Worm (Caenorhabditis elegans) whole organism, young adult: ENCODE results near the gene C54C6.7.

Source experiments
- B0019.2 ChIP-seq: fragments of 200-800 bp; sonication (Bioruptor generic); conservative IDR thresholded peaks from 2 replicates; pipeline ENCODE4 v1.3.6; 2022; ENCODE audit warnings: missing genetic modification reagents, missing genetic modification characterization, missing compliant biosample characterization
- C06A6.2 ChIP-seq: fragments of 200-800 bp; sonication (Bioruptor generic); conservative IDR thresholded peaks from 2 replicates; pipeline ENCODE4 v1.3.6; 2022; ENCODE audit warnings: missing genetic modification characterization, missing compliant biosample characterization
- F23B12.7 ChIP-seq: sonication (generic microtip); optimal IDR thresholded peaks from 2 replicates; lab custom pipeline; 2017; ENCODE audit warnings: missing genetic modification characterization, mild to moderate bottlenecking, missing compliant biosample characterization, antibody characterized with exemption, moderate library complexity; ENCODE audit not compliant: insufficient read depth
- F33H1.4 ChIP-seq: fragments of 200-800 bp; sonication (Bioruptor generic); IDR thresholded peaks from 2 replicates; pipeline ENCODE4 v1.3.6; 2022; ENCODE audit warnings: missing genetic modification reagents, missing genetic modification characterization, missing compliant biosample characterization
- F39B2.1 ChIP-seq: fragments of 200-800 bp; sonication (Bioruptor generic); IDR thresholded peaks from 2 replicates; pipeline ENCODE4 v1.3.6; 2022; ENCODE audit warnings: missing genetic modification reagents, missing genetic modification characterization, missing compliant biosample characterization
- T26A5.8 ChIP-seq: sonication (generic microtip); optimal IDR thresholded peaks from 2 replicates; lab custom pipeline; 2016; ENCODE audit warnings: missing genetic modification characterization, missing compliant biosample characterization
- Y53F4B.3 ChIP-seq: fragments of 200-800 bp; sonication (Bioruptor generic); IDR thresholded peaks from 2 replicates; pipeline ENCODE4 v1.3.6; 2022; ENCODE audit warnings: missing genetic modification reagents, missing genetic modification characterization, missing compliant biosample characterization
- ZK185.1 ChIP-seq: sonication (generic microtip); optimal IDR thresholded peaks from 2 replicates; lab custom pipeline; 2016; ENCODE audit warnings: mild to moderate bottlenecking, missing genetic modification characterization, missing compliant biosample characterization; ENCODE audit not compliant: poor library complexity, severe bottlenecking
- aptf-3 ChIP-seq: fragments of 200-800 bp; sonication (Bioruptor generic); IDR thresholded peaks from 2 replicates; pipeline ENCODE4 v1.3.6; 2022; ENCODE audit warnings: missing genetic modification characterization, missing compliant biosample characterization
- atf-7 ChIP-seq: sonication (generic microtip); optimal IDR thresholded peaks from 2 replicates; lab custom pipeline; 2017; ENCODE audit warnings: mild to moderate bottlenecking, missing genetic modification characterization, missing compliant biosample characterization
- attf-5 ChIP-seq: fragments of 200-800 bp; sonication (Bioruptor generic); optimal IDR thresholded peaks from 2 replicates; lab custom pipeline; 2018; ENCODE audit warnings: mild to moderate bottlenecking, missing genetic modification characterization, missing compliant biosample characterization
- bed-1 ChIP-seq: fragments of 200-800 bp; sonication (Bioruptor generic); IDR thresholded peaks from 2 replicates; pipeline ENCODE4 v1.3.6; 2022; ENCODE audit warnings: missing genetic modification reagents, missing genetic modification characterization, missing compliant biosample characterization
- bed-2 ChIP-seq: fragments of 200-800 bp; sonication (Bioruptor generic); IDR thresholded peaks from 2 replicates; pipeline ENCODE4 v1.3.6; 2022; ENCODE audit warnings: missing genetic modification reagents, missing genetic modification characterization, missing compliant biosample characterization
- ceh-58 ChIP-seq: fragments of 200-800 bp; sonication (Bioruptor generic); IDR thresholded peaks from 2 replicates; pipeline ENCODE4 v1.3.6; 2022; ENCODE audit warnings: missing genetic modification characterization, missing compliant biosample characterization
- ceh-91 ChIP-seq: fragments of 200-800 bp; sonication (Bioruptor generic); IDR thresholded peaks from 2 replicates; pipeline ENCODE4 v1.3.6; 2022; ENCODE audit warnings: missing genetic modification reagents, missing genetic modification characterization, missing compliant biosample characterization
- dox-1 ChIP-seq: fragments of 200-800 bp; sonication (Bioruptor generic); IDR thresholded peaks from 2 replicates; pipeline ENCODE4 v1.3.6; 2022; ENCODE audit warnings: missing genetic modification reagents, missing genetic modification characterization, missing compliant biosample characterization
- dpl-1 ChIP-seq: fragments of 150-350 bp; optimal IDR thresholded peaks from 2 replicates; lab custom pipeline; 2014; ENCODE audit warnings: missing biosample characterization, missing genetic modification reagents, missing genetic modification characterization
- efl-1 ChIP-seq: fragments of 150-350 bp; optimal IDR thresholded peaks from 2 replicates; lab custom pipeline; 2014; ENCODE audit warnings: missing biosample characterization, missing genetic modification reagents, missing genetic modification characterization
- egrh-3 ChIP-seq: fragments of 200-800 bp; sonication (Bioruptor generic); IDR thresholded peaks from 2 replicates; pipeline ENCODE4 v1.3.6; 2022; ENCODE audit warnings: missing genetic modification reagents, missing genetic modification characterization, missing compliant biosample characterization
- ets-4 ChIP-seq: fragments of 200-800 bp; sonication (Bioruptor generic); optimal IDR thresholded peaks from 2 replicates; lab custom pipeline; 2018; ENCODE audit warnings: mild to moderate bottlenecking, missing genetic modification characterization, missing compliant biosample characterization
- hmg-1.2 ChIP-seq: fragments of 200-800 bp; sonication (Bioruptor generic); IDR thresholded peaks from 2 replicates; pipeline ENCODE4 v1.3.6; 2022; ENCODE audit warnings: missing genetic modification reagents, missing genetic modification characterization, missing compliant biosample characterization
- hsf-1 ChIP-seq: fragments of 200-800 bp; sonication (Bioruptor generic); IDR thresholded peaks from 2 replicates; pipeline ENCODE4 v1.3.6; 2022; ENCODE audit warnings: missing genetic modification reagents, missing genetic modification characterization, missing compliant biosample characterization
- lin-35 ChIP-seq, 3 experiments: fragments of 150-350 bp in 2 of 3; sonication (generic microtip) in 1 of 3; optimal IDR thresholded peaks; 2 replicates each; lab custom pipeline; 2014 to 2018; ENCODE audit warnings: missing biosample characterization in 3 of 3, missing genetic modification characterization in 3 of 3, missing genetic modification reagents in 3 of 3
- lin-40 ChIP-seq: sonication (generic microtip); optimal IDR thresholded peaks from 2 replicates; lab custom pipeline; 2016; ENCODE audit warnings: missing genetic modification characterization, mild to moderate bottlenecking, missing compliant biosample characterization, missing genotype, missing genetic modification reagents
- mcd-1 ChIP-seq: fragments of 200-800 bp; sonication (Bioruptor generic); IDR thresholded peaks from 2 replicates; pipeline ENCODE4 v1.3.6; 2022; ENCODE audit warnings: missing genetic modification reagents, missing genetic modification characterization, missing compliant biosample characterization
- mel-28 ChIP-seq: sonication (generic microtip); optimal IDR thresholded peaks from 2 replicates; lab custom pipeline; 2016; ENCODE audit warnings: borderline replicate concordance, mild to moderate bottlenecking, missing genetic modification characterization, missing compliant biosample characterization
- mes-4 ChIP-seq: sonication (generic microtip); optimal IDR thresholded peaks from 2 replicates; lab custom pipeline; 2016; ENCODE audit warnings: missing genotype, missing genetic modification characterization, missing compliant biosample characterization
- nhr-80 ChIP-seq: sonication (generic microtip); optimal IDR thresholded peaks from 2 replicates; lab custom pipeline; 2016; ENCODE audit warnings: missing genetic modification characterization, missing compliant biosample characterization
- pha-4 ChIP-seq: fragments of 150-350 bp; sonication (generic microtip); optimal IDR thresholded peaks from 2 replicates; lab custom pipeline; 2014; ENCODE audit warnings: missing biosample characterization, missing genetic modification reagents, missing genetic modification characterization
- repo-1 ChIP-seq: sonication (generic microtip); optimal IDR thresholded peaks from 2 replicates; lab custom pipeline; 2017; ENCODE audit warnings: mild to moderate bottlenecking, missing genetic modification characterization, missing compliant biosample characterization
- tbp1 ChIP-seq: fragments of 200-800 bp; sonication (Bioruptor generic); optimal IDR thresholded peaks from 2 replicates; lab custom pipeline; 2018; ENCODE audit warnings: mild to moderate bottlenecking, missing genetic modification characterization, missing compliant biosample characterization
- tlf-1 ChIP-seq: fragments of 200-800 bp; sonication (Bioruptor generic); optimal IDR thresholded peaks from 2 replicates; lab custom pipeline; 2018; ENCODE audit warnings: mild to moderate bottlenecking, missing genetic modification characterization, missing compliant biosample characterization
- xnd-1 ChIP-seq: sonication (generic microtip); optimal IDR thresholded peaks from 2 replicates; lab custom pipeline; 2016; ENCODE audit warnings: missing genotype, missing genetic modification reagents, missing genetic modification characterization, missing compliant biosample characterization
- ztf-22 ChIP-seq: fragments of 200-800 bp; sonication (Bioruptor generic); optimal IDR thresholded peaks from 2 replicates; lab custom pipeline; 2018; ENCODE audit warnings: mild to moderate bottlenecking, missing genetic modification characterization, moderate library complexity, missing compliant biosample characterization
- ztf-6 ChIP-seq: fragments of 200-800 bp; sonication (Bioruptor generic); IDR thresholded peaks from 2 replicates; pipeline ENCODE4 v1.3.6; 2022; ENCODE audit warnings: missing genetic modification reagents, missing genetic modification characterization, missing compliant biosample characterization

C54C6.7 gene

DNA sequence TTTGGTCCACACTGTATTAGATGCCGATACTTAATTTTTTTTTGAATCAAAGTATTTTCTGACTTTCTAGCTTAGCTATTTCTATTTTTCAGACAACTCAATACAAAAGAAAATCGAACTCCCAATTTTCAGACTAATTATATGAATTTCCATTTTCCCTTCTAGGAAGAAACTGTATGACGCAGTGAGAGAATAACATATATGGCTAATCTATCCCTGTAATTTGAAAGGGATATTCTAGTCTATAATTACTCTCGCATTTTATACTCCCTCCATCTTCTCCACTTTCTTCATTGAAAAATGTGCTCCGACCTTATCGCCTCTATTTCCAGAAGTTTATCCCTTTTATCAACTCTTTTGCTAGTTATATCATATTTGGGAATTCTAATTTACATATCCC lies 7.1 kb upstream of the C54C6.7 start, which contains the start of gene C54C6.4:
Gene C54C6.4 (plus strand): TSS at position 301 of the 400 bp plus-strand sequence.
- TF ChIP-seq mel-28 (tag; lab: Kevin White, UChicago), result no peak
- no peak for TF ChIP-seq hmg-1.2 (GFP tag; lab: Robert Waterston, UW)
- no peak for TF ChIP-seq C06A6.2
- no peak for TF ChIP-seq pha-4
- TF ChIP-seq atf-7 (tag; lab: Kevin White, UChicago), result no peak
- no peak for TF ChIP-seq tlf-1 (GFP tag; lab: Kevin White, UChicago)
- no peak for TF ChIP-seq B0019.2 (GFP tag; lab: Robert Waterston, UW)
- no peak for TF ChIP-seq efl-1 (GFP tag; lab: Kevin White, UChicago)
- TF ChIP-seq Y53F4B.3 (GFP tag; lab: Robert Waterston, UW), result no peak
- no peak for TF ChIP-seq dpl-1 (GFP tag; lab: Kevin White, UChicago)
- no peak for TF ChIP-seq repo-1

- no peak for TF ChIP-seq lin-35 (GFP tag; optimal IDR thresholded peaks at IDR 0.05; lab: Kevin White, UChicago)
- TF ChIP-seq tbp1 (GFP tag; lab: Kevin White, UChicago), result no peak
- TF ChIP-seq B0019.2 (GFP tag; lab: Robert Waterston, UW), result no peak
- TF ChIP-seq dox-1 (GFP tag; lab: Robert Waterston, UW), result no peak
Observed at ce11 chrIII:3550364-3550763, 4.1 kb upstream of the C54C6.7 start.

ce11 chrIII:3549750-3550149 lies 3.5 kb upstream of the C54C6.7 start, which contains the start of gene C54C6.5:
TSS of gene C54C6.5 (minus strand) at chrIII:3549850.
- TF ChIP-seq ZK185.1 (no peak), dpl-1 (GFP tag; lab: Kevin White, UChicago) (no peak), mes-4 (no peak), T26A5.8 (no peak), bed-1 (GFP tag; lab: Robert Waterston, UW) (no peak), ztf-22 (GFP tag; lab: Kevin White, UChicago) (no peak), ceh-91 (no peak), egrh-3 (GFP tag; lab: Robert Waterston, UW) (no peak), xnd-1 (no peak), hsf-1 (no peak), aptf-3 (GFP tag; lab: Robert Waterston, UW) (no peak), mcd-1 (no peak), ets-4 (GFP tag; lab: Kevin White, UChicago) (no peak), ztf-6 (GFP tag; lab: Robert Waterston, UW) (no peak), lin-40 (tag; lab: Kevin White, UChicago) (no peak), F23B12.7 (tag; lab: Kevin White, UChicago) (no peak), nhr-80 (tag; lab: Kevin White, UChicago) (no peak), bed-2 (GFP tag; lab: Robert Waterston, UW) (no peak)
- TF ChIP-seq, all 124 proteins: peak for 0

DNA sequence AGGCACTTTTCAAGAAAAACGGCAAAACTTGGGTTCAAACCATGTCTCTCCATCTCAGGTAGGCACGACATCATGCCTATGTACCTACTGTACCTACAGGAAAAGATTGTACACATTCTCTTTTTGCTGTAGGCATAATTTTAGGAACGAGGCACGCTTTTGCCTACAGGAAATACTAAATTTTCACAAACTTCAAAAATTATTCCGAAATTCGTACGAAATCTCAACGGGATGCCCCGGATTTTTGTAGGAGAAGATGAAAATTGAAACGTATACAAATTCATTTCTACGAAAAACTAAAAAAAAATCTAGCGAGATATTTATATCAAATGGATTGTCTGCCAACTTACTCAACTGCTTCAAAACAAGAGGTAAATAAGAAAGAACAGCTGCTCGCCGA lies 1.8 kb upstream of the C54C6.7 start, which contains the start of gene C54C6.11:
Gene C54C6.11 (plus strand): TSS at position 301 of the 400 bp plus-strand sequence.
- TF ChIP-seq attf-5 (GFP tag; lab: Kevin White, UChicago), result no peak
- TF ChIP-seq F33H1.4 (GFP tag; lab: Robert Waterston, UW), result no peak
- no peak for TF ChIP-seq ceh-58 (GFP tag; lab: Robert Waterston, UW)
- no peak for TF ChIP-seq F39B2.1 (GFP tag; lab: Robert Waterston, UW)
- TF ChIP-seq mel-28 (tag; lab: Kevin White, UChicago), result no peak
